Worm (Caenorhabditis elegans) whole organism, L4 larva: Measurements from ENCODE around the gene mrps-12.

Experiments
- ama-1 ChIP-seq: fragments of 150-350 bp; optimal IDR thresholded peaks from 2 replicates; lab custom pipeline; 2014; ENCODE audit warnings: inconsistent platforms, mixed read lengths
- ctbp-1 ChIP-seq: fragments of 200-800 bp; sonication (Bioruptor generic); IDR thresholded peaks from 2 replicates; pipeline ENCODE4 v1.3.6; 2022; ENCODE audit warnings: missing genetic modification reagents, missing genetic modification characterization, missing compliant biosample characterization
- nhr-11 ChIP-seq: fragments of 150-350 bp; optimal IDR thresholded peaks from 2 replicates; lab custom pipeline; 2014; ENCODE audit warnings: missing biosample characterization, missing genetic modification characterization
- ztf-11 ChIP-seq: fragments of 150-350 bp; optimal IDR thresholded peaks from 2 replicates; lab custom pipeline; 2014; ENCODE audit warnings: missing biosample characterization, missing genetic modification characterization

ce11 chrV:20831867-20832266, 6.0 kb upstream of the mrps-12 start:
- TF ChIP-seq ama-1 (lab: Kevin White, UChicago) (no peak), ztf-11 (no peak), nhr-11 (tag; lab: Kevin White, UChicago) (no peak), ctbp-1 (no peak)
